Worm (Caenorhabditis elegans): ENCODE measurements around the gene mat-3.

Gene mat-3

ce11 chrIII:475154-475553 lies at the start of gene mat-3:
Gene mat-3 (plus strand): TSS chrIII:475454.
- TF ChIP-seq unc-62 (GFP tag; optimal IDR thresholded peaks at IDR 0.05), result no peak

- TF ChIP-seq unc-62 (GFP tag; optimal IDR thresholded peaks at IDR 0.05), result no peak
Measured at ce11 chrIII:429038-429437, 46.2 kb upstream of the mat-3 start, which contains the start of gene cec-8. Gene cec-8 (plus strand): TSS chrIII:429338.

ce11 chrIII:432988-433387 lies 42.3 kb upstream of the mat-3 start:
- no peak for TF ChIP-seq unc-62 (GFP tag; optimal IDR thresholded peaks at IDR 0.05)

- no peak for TF ChIP-seq unc-62 (GFP tag; optimal IDR thresholded peaks at IDR 0.05)
Measured at ce11 chrIII:434361-434941, 40.8 kb upstream of the mat-3 start, which contains the start of gene affl-2. Gene affl-2 (plus strand): TSS chrIII:434891.

DNA sequence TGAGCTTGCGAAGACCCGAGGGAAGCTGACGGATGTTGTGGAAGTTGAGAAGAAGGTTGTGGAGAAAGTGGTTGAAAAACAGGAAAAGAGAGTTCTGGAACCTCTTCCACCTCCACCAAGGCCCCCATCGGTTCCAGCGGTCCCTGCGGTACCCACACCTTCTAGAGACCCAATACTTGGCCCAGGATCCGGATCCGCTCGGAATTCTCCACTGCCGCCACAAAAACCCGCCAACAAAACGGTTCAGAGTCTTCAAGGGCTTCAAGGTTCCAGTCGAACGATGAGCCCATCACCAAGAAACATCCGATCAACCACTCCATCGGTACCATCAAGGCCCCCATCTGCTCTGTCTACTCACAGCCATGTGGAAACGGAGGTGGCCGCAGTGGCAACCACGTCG lies 38.2 kb upstream of the mat-3 start:
- no peak for TF ChIP-seq unc-62 (GFP tag; optimal IDR thresholded peaks at IDR 0.05)

- TF ChIP-seq unc-62 (GFP tag; optimal IDR thresholded peaks at IDR 0.05), result no peak
Measured at ce11 chrIII:439926-440325, 35.3 kb upstream of the mat-3 start, which contains the start of gene affl-1. Gene affl-1 (plus strand): TSS chrIII:440226.

DNA sequence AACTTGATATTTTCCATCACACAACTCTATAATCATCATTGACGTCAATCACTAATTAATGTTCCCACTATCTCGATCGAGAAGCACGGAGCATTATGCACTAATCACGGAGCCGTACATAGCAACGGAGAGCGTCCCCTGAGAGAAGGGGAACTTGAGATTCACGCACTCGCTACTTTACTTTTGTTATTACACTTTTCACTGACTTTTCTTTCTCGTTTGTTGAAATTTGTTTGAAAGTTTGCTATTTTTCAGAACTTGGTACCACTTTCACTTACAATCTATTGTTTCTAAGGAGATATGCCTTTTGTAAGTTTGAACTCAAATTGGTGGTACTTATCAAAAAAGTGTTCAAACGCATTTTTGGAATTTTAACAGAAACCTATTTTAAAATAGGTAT lies 31.2 kb upstream of the mat-3 start, which contains the start of gene Y55B1BR.8:
TSS of gene Y55B1BR.8 (plus strand) at position 301 of the 400 bp plus-strand sequence.
- TF ChIP-seq unc-62 (GFP tag; optimal IDR thresholded peaks at IDR 0.05), result no peak

ce11 chrIII:446860-447259 lies 28.4 kb upstream of the mat-3 start:
- no peak for TF ChIP-seq unc-62 (GFP tag; optimal IDR thresholded peaks at IDR 0.05)

DNA sequence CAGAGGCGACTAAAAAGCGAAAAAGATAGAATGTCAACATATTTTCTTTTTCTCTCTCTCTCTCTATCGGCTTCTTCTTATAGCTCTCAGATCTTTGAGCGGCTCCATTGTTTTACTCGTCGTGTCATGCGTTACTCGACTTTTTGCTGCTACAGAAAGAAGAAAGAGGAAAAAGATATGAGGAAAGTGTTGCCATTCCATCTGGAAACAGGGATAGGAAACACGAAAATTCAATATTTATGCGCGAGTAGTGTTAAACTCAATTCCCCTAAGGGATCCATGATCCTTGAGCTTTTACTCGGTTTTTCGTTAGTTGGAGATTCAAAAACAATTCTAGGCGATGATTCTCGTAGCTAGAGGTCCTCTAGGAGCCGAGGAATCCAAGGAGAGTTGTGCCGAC lies 19.5 kb upstream of the mat-3 start:
- no peak for TF ChIP-seq unc-62 (GFP tag; optimal IDR thresholded peaks at IDR 0.05)

DNA sequence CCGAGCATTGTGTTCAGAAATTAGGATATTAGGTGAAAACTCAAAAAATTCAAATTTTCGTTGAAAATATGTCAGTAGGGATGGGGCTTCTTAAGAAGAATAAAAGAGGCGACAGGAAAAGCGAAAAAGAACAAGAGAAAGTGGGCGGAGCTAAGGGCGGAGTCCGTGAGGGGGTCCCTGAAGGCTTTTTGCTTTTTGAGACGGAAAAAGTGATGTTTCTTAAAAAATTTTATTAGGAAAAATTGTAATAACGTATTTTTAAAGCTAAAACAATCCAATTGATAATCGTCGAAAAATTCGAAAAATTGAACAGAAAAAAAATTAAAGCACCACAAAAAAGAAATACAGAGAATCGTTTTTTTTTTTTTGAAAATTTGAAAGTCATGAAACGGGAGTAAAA lies 11.5 kb upstream of the mat-3 start, which contains the start of gene Y55B1BR.6:
TSS of gene Y55B1BR.6 (minus strand) at position 101 of the 400 bp plus-strand sequence.
- TF ChIP-seq unc-62 (GFP tag; optimal IDR thresholded peaks at IDR 0.05), result no peak

DNA sequence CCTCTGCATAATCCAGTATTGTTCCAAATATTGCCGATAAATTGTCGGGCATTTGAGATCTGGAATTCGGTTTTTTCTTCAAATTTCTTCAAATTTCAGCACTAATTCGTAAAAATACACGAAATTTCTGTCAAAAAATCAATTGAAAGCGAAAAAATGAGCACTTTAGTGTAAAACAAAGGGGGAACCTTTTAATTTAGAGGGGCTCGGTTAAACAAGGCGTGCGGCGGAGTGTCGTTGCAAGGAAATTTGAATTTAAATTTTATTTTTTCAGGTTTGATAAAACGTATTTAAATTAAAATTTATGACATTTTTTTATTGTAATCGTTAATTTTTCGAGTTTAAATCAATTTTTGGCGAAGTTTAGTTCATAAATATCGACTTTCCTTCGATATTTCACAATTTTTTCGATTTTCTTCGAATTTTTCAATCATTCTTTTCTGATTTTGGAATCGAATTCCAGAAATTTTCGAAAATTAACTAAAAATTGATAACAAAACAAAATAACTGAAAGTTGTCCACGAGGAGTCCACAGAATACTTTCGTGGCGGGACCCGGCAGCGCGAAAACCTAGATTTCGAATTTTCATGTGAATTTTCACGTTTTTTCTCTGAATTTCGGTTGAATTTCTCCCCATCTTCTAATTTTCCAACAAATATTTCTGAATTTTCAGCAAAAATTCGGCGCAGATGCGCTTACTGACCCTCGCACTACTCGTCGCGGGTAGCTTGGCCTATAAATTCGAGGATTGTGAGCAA lies 3.4 kb upstream of the mat-3 start, which contains the start of the genes magu-1 and nemp-1:
TSS of gene magu-1 (minus strand) at position 59 of the 758 bp plus-strand sequence.
TSS of gene nemp-1 (plus strand) at position 674 of the 758 bp plus-strand sequence.
- no peak for TF ChIP-seq unc-62 (GFP tag; optimal IDR thresholded peaks at IDR 0.05)

DNA sequence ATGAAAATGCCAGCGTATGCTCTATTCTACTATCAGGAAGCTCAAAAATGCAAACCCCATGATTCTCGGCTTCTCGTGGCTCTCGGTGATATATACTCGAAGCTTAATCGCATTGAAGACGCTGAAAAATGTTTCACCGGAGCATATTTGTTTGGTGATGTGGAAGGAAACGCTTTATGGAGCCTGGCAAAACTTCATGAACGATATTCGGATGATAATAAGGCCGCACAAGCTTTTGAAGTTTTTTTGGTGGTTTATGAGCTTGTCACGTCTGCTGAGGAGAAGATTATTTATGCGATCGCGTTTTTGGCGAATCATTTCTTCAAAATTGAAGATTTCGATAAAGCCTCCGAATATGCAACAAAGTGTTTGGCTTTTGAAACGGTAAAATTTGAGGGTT lies 6.0 kb downstream of the mat-3 start:
- TF ChIP-seq unc-62 (GFP tag; optimal IDR thresholded peaks at IDR 0.05), result no peak

- TF ChIP-seq unc-62 (GFP tag; optimal IDR thresholded peaks at IDR 0.05), result no peak
Measured at ce11 chrIII:482739-483138, 7.5 kb downstream of the mat-3 start.

DNA sequence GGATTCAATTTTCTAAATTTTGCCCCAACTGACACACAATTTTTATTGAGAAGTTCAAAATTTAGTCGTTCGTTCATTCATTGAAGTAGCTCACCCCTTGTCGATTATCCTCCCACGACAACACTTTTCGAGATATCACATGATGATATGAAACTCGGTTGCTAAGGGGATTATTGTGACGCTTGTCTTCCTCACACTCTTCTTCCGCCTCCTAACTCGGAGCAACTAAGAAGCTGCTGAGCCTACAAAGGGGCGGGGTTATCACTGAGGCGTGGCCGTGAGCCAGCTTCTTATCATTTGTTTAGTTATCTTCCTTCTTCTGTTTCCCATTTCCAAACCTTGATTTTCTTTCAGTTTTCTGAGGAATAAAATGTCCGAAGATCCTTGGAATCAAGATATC lies 8.3 kb downstream of the mat-3 start, which contains the start of gene F10C5.3:
TSS of gene F10C5.3 (plus strand) at position 313 of the 400 bp plus-strand sequence.
- no peak for TF ChIP-seq unc-62 (GFP tag; optimal IDR thresholded peaks at IDR 0.05)

- no peak for TF ChIP-seq unc-62 (GFP tag; optimal IDR thresholded peaks at IDR 0.05)
Measured at ce11 chrIII:486077-486597, 10.9 kb downstream of the mat-3 start, which contains the start of gene nlp-32. Gene nlp-32 (minus strand): TSS chrIII:486547.

DNA sequence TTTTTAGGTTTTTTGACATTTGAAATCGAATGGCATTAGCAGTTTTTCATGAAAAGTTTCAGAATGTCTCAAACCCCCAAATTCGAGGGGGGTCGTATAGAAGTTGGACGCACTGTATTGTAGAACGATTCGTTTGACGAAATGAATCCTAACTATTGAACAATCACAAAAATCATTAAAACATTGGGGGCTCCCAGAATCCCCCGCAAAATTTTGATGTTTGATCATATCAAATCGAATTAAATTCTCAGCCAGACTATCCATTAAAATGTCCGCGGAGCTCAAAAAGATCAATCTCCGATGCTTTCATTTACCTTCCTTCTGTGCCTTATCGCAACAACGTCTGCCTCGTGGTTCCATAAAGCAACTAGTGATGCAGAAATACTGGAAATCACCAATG lies 13.2 kb downstream of the mat-3 start, which contains the start of gene F30H5.5:
TSS of gene F30H5.5 (plus strand) at position 301 of the 400 bp plus-strand sequence.
- no peak for TF ChIP-seq unc-62 (GFP tag; optimal IDR thresholded peaks at IDR 0.05)

Data from whole organism, dauer.